Fruit fly (Drosophila melanogaster) whole organism, embryonic: Measurements from ENCODE around the gene TFAM.

ENCODE experiments used
- Ada2b ChIP-seq: fragments of 200-800 bp; sonication (Bioruptor generic); IDR thresholded peaks from 2 replicates; pipeline ENCODE4 v1.3.6; 2022; ENCODE audit warnings: missing biosample characterization, missing genetic modification characterization
- CG10462 ChIP-seq: fragments of 200-800 bp; sonication (Bioruptor generic); optimal IDR thresholded peaks from 2 replicates; lab custom pipeline; 2016; ENCODE audit warnings: missing biosample characterization, missing genetic modification characterization
- CG10959 ChIP-seq: fragments of 200-800 bp; sonication (Bioruptor generic); IDR thresholded peaks from 2 replicates; pipeline ENCODE4 v1.3.6; 2022; ENCODE audit warnings: missing biosample characterization, missing genetic modification characterization
- CG13624 ChIP-seq: fragments of 200-800 bp; sonication (Bioruptor generic); optimal IDR thresholded peaks from 2 replicates; lab custom pipeline; 2016; ENCODE audit warnings: missing biosample characterization, missing genetic modification characterization
- CG15696 ChIP-seq: fragments of 200-800 bp; sonication (Bioruptor generic); optimal IDR thresholded peaks from 2 replicates; lab custom pipeline; 2019; ENCODE audit warnings: missing biosample characterization, mild to moderate bottlenecking, missing genetic modification characterization, moderate library complexity
- CG1647 ChIP-seq: fragments of 200-800 bp; sonication (Bioruptor generic); optimal IDR thresholded peaks from 3 replicates; lab custom pipeline; 2016; ENCODE audit warnings: missing biosample characterization, missing genetic modification characterization
- CG17359 ChIP-seq: fragments of 200-800 bp; sonication (Bioruptor generic); optimal IDR thresholded peaks from 3 replicates; lab custom pipeline; 2018; ENCODE audit warnings: missing biosample characterization, mild to moderate bottlenecking, missing genetic modification characterization, moderate library complexity
- CG1832 ChIP-seq: fragments of 200-800 bp; sonication (Bioruptor generic); optimal IDR thresholded peaks from 2 replicates; lab custom pipeline; 2017; ENCODE audit warnings: missing biosample characterization, mild to moderate bottlenecking, missing genetic modification characterization, inconsistent platforms
- CG3163 ChIP-seq: fragments of 200-800 bp; sonication (Bioruptor generic); optimal IDR thresholded peaks from 3 replicates; lab custom pipeline; 2016; ENCODE audit warnings: missing biosample characterization, missing genetic modification characterization
- CG4282 ChIP-seq: fragments of 200-800 bp; sonication (Bioruptor generic); optimal IDR thresholded peaks from 2 replicates; lab custom pipeline; 2016; ENCODE audit warnings: missing biosample characterization, missing genetic modification characterization
- CG6272 ChIP-seq: fragments of 200-800 bp; sonication (Bioruptor generic); IDR thresholded peaks from 2 replicates; pipeline ENCODE4 v1.3.6; 2022; ENCODE audit warnings: missing biosample characterization, missing genetic modification characterization
- CG6791 ChIP-seq: fragments of 200-800 bp; sonication (Bioruptor generic); IDR thresholded peaks from 3 replicates; pipeline ENCODE4 v1.3.6; 2022; ENCODE audit warnings: missing biosample characterization, missing genetic modification characterization; ENCODE audit not compliant: partially characterized antibody
- CG7357 ChIP-seq: fragments of 200-800 bp; sonication (Bioruptor generic); IDR thresholded peaks from 3 replicates; pipeline ENCODE4 v1.3.6; 2022; ENCODE audit warnings: missing biosample characterization, missing genetic modification characterization
- CG7839 ChIP-seq: fragments of 200-800 bp; sonication (Bioruptor generic); optimal IDR thresholded peaks from 3 replicates; lab custom pipeline; 2018; ENCODE audit warnings: missing biosample characterization, mild to moderate bottlenecking, missing genetic modification characterization, moderate library complexity
- CG7963 ChIP-seq: fragments of 200-800 bp; sonication (Bioruptor generic); IDR thresholded peaks from 3 replicates; pipeline ENCODE4 v1.3.6; 2022; ENCODE audit warnings: missing biosample characterization, missing genetic modification characterization; ENCODE audit not compliant: partially characterized antibody
- CG8290 ChIP-seq, 3 experiments: fragments of 200-800 bp; sonication (Bioruptor generic); optimal IDR thresholded peaks; 2 replicates each; lab custom pipeline; 2016 to 2019; ENCODE audit warnings: missing biosample characterization in 3 of 3, missing genetic modification characterization in 3 of 3, mild to moderate bottlenecking in 2 of 3, moderate library complexity in 1 of 3
- CG8478 ChIP-seq: fragments of >200 bp; optimal IDR thresholded peaks from 2 replicates; lab custom pipeline; 2018
- CkIIα-i1 ChIP-seq: fragments of 200-800 bp; sonication (Bioruptor generic); IDR thresholded peaks from 2 replicates; pipeline ENCODE4 v1.3.6; 2022; ENCODE audit warnings: missing biosample characterization, missing genetic modification characterization
- D19A ChIP-seq: fragments of 200-800 bp; optimal IDR thresholded peaks from 3 replicates; lab custom pipeline; 2019; ENCODE audit warnings: missing biosample characterization, mild to moderate bottlenecking, missing genetic modification characterization, moderate library complexity
- HLHmδ ChIP-seq: fragments of 200-800 bp; sonication (Bioruptor generic); optimal IDR thresholded peaks from 2 replicates; lab custom pipeline; 2018; ENCODE audit warnings: missing biosample characterization, mild to moderate bottlenecking, missing genetic modification characterization, moderate library complexity
- Hey ChIP-seq: fragments of 200-800 bp; sonication (Bioruptor generic); optimal IDR thresholded peaks from 3 replicates; lab custom pipeline; 2018; ENCODE audit warnings: missing biosample characterization, mild to moderate bottlenecking, missing genetic modification characterization
- Hmx ChIP-seq: fragments of 200-800 bp; sonication (Bioruptor generic); optimal IDR thresholded peaks from 2 replicates; lab custom pipeline; 2016; ENCODE audit warnings: missing biosample characterization, missing genetic modification characterization
- Kr ChIP-seq: fragments of 200-800 bp; sonication (Bioruptor generic); optimal IDR thresholded peaks from 2 replicates; lab custom pipeline; 2017; ENCODE audit warnings: missing biosample characterization, mild to moderate bottlenecking, missing genetic modification characterization
- Lim3 ChIP-seq: fragments of 200-800 bp; sonication (Bioruptor generic); IDR thresholded peaks from 2 replicates; pipeline ENCODE4 v1.3.6; 2022; ENCODE audit warnings: missing biosample characterization, missing genetic modification characterization
- Med ChIP-seq: fragments of 200-800 bp; sonication (Bioruptor generic); peaks from one replicate; lab custom pipeline; 2016; ENCODE audit warnings: missing biosample characterization, missing genetic modification characterization, mild to moderate bottlenecking, inconsistent platforms, moderate library complexity
- NfI ChIP-seq: fragments of 200-800 bp; sonication (Bioruptor generic); optimal IDR thresholded peaks from 3 replicates; lab custom pipeline; 2018; ENCODE audit warnings: missing biosample characterization, mild to moderate bottlenecking, missing genetic modification characterization, moderate library complexity
- Side ChIP-seq: fragments of 200-800 bp; sonication (Bioruptor generic); optimal IDR thresholded peaks from 2 replicates; lab custom pipeline; 2016; ENCODE audit warnings: missing biosample characterization, missing genetic modification characterization
- Sry-β ChIP-seq: fragments of 200-800 bp; sonication (Bioruptor generic); optimal IDR thresholded peaks from 2 replicates; lab custom pipeline; 2018; ENCODE audit warnings: missing biosample characterization, mild to moderate bottlenecking, missing genetic modification characterization, moderate library complexity
- ara ChIP-seq: fragments of 200-800 bp; sonication (Bioruptor generic); IDR thresholded peaks from 2 replicates; pipeline ENCODE4 v1.3.6; 2022; ENCODE audit warnings: missing biosample characterization, missing genetic modification characterization
- ash1 ChIP-seq: fragments of 200-800 bp; sonication (Bioruptor generic); optimal IDR thresholded peaks from 2 replicates; lab custom pipeline; 2018; ENCODE audit warnings: missing biosample characterization, mild to moderate bottlenecking, missing genetic modification characterization
- bigmax ChIP-seq: fragments of 200-800 bp; sonication (Bioruptor generic); optimal IDR thresholded peaks from 2 replicates; lab custom pipeline; 2018; ENCODE audit warnings: missing biosample characterization, mild to moderate bottlenecking, missing genetic modification characterization
- bowl ChIP-seq: fragments of 200-800 bp; sonication (Bioruptor generic); IDR thresholded peaks from 2 replicates; pipeline ENCODE4 v1.3.6; 2022; ENCODE audit warnings: missing biosample characterization, missing genetic modification characterization
- chinmo ChIP-seq: fragments of 200-800 bp; sonication (Bioruptor generic); IDR thresholded peaks from 4 replicates; pipeline ENCODE4 v1.3.6; 2022; ENCODE audit warnings: missing biosample characterization, missing genetic modification characterization; ENCODE audit not compliant: partially characterized antibody
- ci ChIP-seq: fragments of 200-800 bp; sonication (Bioruptor generic); IDR thresholded peaks from 3 replicates; pipeline ENCODE4 v1.3.6; 2022; ENCODE audit warnings: missing biosample characterization, missing genetic modification characterization
- fd102C ChIP-seq: fragments of 200-800 bp; sonication (Bioruptor generic); optimal IDR thresholded peaks from 2 replicates; lab custom pipeline; 2018; ENCODE audit warnings: missing biosample characterization, mild to moderate bottlenecking, missing genetic modification characterization, moderate library complexity
- fu2 ChIP-seq: fragments of 200-800 bp; sonication (Bioruptor generic); optimal IDR thresholded peaks from 2 replicates; lab custom pipeline; 2016; ENCODE audit warnings: missing biosample characterization, missing genetic modification characterization
- gfzf ChIP-seq: fragments of 200-800 bp; sonication (Bioruptor generic); optimal IDR thresholded peaks from 2 replicates; lab custom pipeline; 2016; ENCODE audit warnings: missing biosample characterization, mild to moderate bottlenecking, missing genetic modification characterization, moderate library complexity
- grn ChIP-seq: fragments of 200-800 bp; sonication (Bioruptor generic); optimal IDR thresholded peaks from 3 replicates; lab custom pipeline; 2017; ENCODE audit warnings: missing biosample characterization, missing genetic modification characterization
- h ChIP-seq: fragments of >200 bp; optimal IDR thresholded peaks from 2 replicates; lab custom pipeline; 2017
- hb ChIP-seq: fragments of 200-800 bp; sonication (Bioruptor generic); IDR thresholded peaks from 3 replicates; pipeline ENCODE4 v1.3.6; 2022; ENCODE audit warnings: missing biosample characterization, missing genetic modification characterization; ENCODE audit not compliant: partially characterized antibody
- kay ChIP-seq: fragments of 200-800 bp; sonication (Bioruptor generic); optimal IDR thresholded peaks from 2 replicates; lab custom pipeline; 2016; ENCODE audit warnings: missing biosample characterization, missing genetic modification characterization
- luna ChIP-seq: fragments of 200-800 bp; sonication (Bioruptor generic); optimal IDR thresholded peaks from 2 replicates; lab custom pipeline; 2016; ENCODE audit warnings: missing biosample characterization, missing genetic modification characterization
- nmo ChIP-seq: fragments of 200-800 bp; sonication (Bioruptor generic); optimal IDR thresholded peaks from 2 replicates; lab custom pipeline; 2018; ENCODE audit warnings: missing biosample characterization, mild to moderate bottlenecking, missing genetic modification characterization, moderate library complexity
- sisA ChIP-seq: fragments of 200-800 bp; sonication (Bioruptor generic); IDR thresholded peaks from 2 replicates; pipeline ENCODE4 v1.3.6; 2022; ENCODE audit warnings: missing biosample characterization, missing genetic modification characterization
- slbo ChIP-seq: fragments of 200-800 bp; sonication (Bioruptor generic); IDR thresholded peaks from 2 replicates; pipeline ENCODE4 v1.3.6; 2022; ENCODE audit warnings: missing biosample characterization, missing genetic modification characterization
- usp ChIP-seq: fragments of >200 bp; optimal IDR thresholded peaks from 2 replicates; lab custom pipeline; 2017; ENCODE audit warnings: missing biosample characterization, missing genetic modification characterization
- yki ChIP-seq: fragments of >200 bp; optimal IDR thresholded peaks from 3 replicates; lab custom pipeline; 2018
- zen2 ChIP-seq: fragments of 200-800 bp; sonication (Bioruptor generic); IDR thresholded peaks from 3 replicates; pipeline ENCODE4 v1.3.6; 2022; ENCODE audit warnings: missing biosample characterization, missing genetic modification characterization; ENCODE audit not compliant: partially characterized antibody
- zfh1 ChIP-seq: fragments of 200-800 bp; sonication (Bioruptor generic); IDR thresholded peaks from 3 replicates; pipeline ENCODE4 v1.3.6; 2022; ENCODE audit warnings: missing biosample characterization, missing genetic modification characterization

TFAM gene

dm6 chr3R:20594194-20595144, 17.7 kb upstream of the TFAM start (continued):
- TF ChIP-seq luna = no peak
- TF ChIP-seq CG8290 (GFP tag; optimal IDR thresholded peaks at IDR 0.05; lab: Kevin White, UChicago) = peak; percentile 65
- peak; percentile 11 to 25 for TF ChIP-seq CG8290 (tag; optimal IDR thresholded peaks at IDR 0.05; lab: Kevin White, UChicago)
- no peak for TF ChIP-seq ash1 (GFP tag; lab: Kevin White, UChicago)
- TF ChIP-seq CG4282 (GFP tag; lab: Kevin White, UChicago) = no peak
- TF ChIP-seq ci (GFP tag; lab: Robert Waterston, UW) = peak; percentile 83
- TF ChIP-seq CG6791 (GFP tag; lab: Robert Waterston, UW) = no peak
- peak; percentile 29 for TF ChIP-seq fd102C
- TF ChIP-seq Med (GFP tag; lab: Kevin White, UChicago) = peak; percentile 63
- TF ChIP-seq Lim3 (GFP tag; lab: Robert Waterston, UW) = no peak
- no peak for TF ChIP-seq CG8478
- peak; percentile 64; the same call in 1 of the 2 replicates for TF ChIP-seq CG10959 (GFP tag; lab: Robert Waterston, UW)
- peak; percentile 96 for TF ChIP-seq CG15696 (tag; lab: Kevin White, UChicago)
- peak; percentile 20 for TF ChIP-seq yki (lab: Kevin White, UChicago)
- TF ChIP-seq sisA (GFP tag; lab: Robert Waterston, UW) = peak; percentile 75
- TF ChIP-seq Kr (GFP tag; lab: Kevin White, UChicago) = peak; percentile 93
- peak; percentile 98 for TF ChIP-seq nmo (GFP tag; lab: Kevin White, UChicago)
- peak; percentile 78 for TF ChIP-seq HLHmδ (GFP tag; lab: Kevin White, UChicago)
- TF ChIP-seq CG1832 (GFP tag; lab: Kevin White, UChicago) = peak; percentile 59
- peak; percentile 93 for TF ChIP-seq D19A (tag; lab: Kevin White, UChicago)
- TF ChIP-seq gfzf (GFP tag; lab: Kevin White, UChicago) = no peak
- peak; percentile 81 for TF ChIP-seq CG7357 (GFP tag; lab: Robert Waterston, UW)
- no peak for TF ChIP-seq chinmo
- peak; percentile 80 for TF ChIP-seq zfh1
- TF ChIP-seq CG13624 = no peak
- peak; percentile 95 for TF ChIP-seq CG17359 (tag; lab: Kevin White, UChicago)
- TF ChIP-seq NfI (GFP tag; lab: Kevin White, UChicago) = peak; percentile 59
- no peak for TF ChIP-seq zen2 (GFP tag; lab: Robert Waterston, UW)
- TF ChIP-seq h (lab: Kevin White, UChicago) = no peak
- TF ChIP-seq CkIIα-i1 = no peak
- TF ChIP-seq hb = no peak
- peak; percentile 67 for TF ChIP-seq Ada2b
- TF ChIP-seq kay (GFP tag; lab: Kevin White, UChicago) = peak; percentile 43
- TF ChIP-seq Hey (tag; lab: Kevin White, UChicago) = no peak
- peak; percentile 63 for TF ChIP-seq CG6272 (GFP tag; lab: Robert Waterston, UW)
- TF ChIP-seq bowl (GFP tag; lab: Robert Waterston, UW) = peak; percentile 28; the same call in 1 of the 2 replicates
- peak; percentile 25 for TF ChIP-seq CG1647 (GFP tag; lab: Kevin White, UChicago)
- peak; percentile 27 for TF ChIP-seq Side (GFP tag; lab: Kevin White, UChicago)
- no peak for TF ChIP-seq bigmax (GFP tag; lab: Kevin White, UChicago)
- TF ChIP-seq Sry-β (GFP tag; lab: Kevin White, UChicago) = peak; percentile 29
- TF ChIP-seq ara (GFP tag; lab: Robert Waterston, UW) = peak; percentile 55
- no peak for TF ChIP-seq grn (GFP tag; lab: Kevin White, UChicago)
- no peak for TF ChIP-seq CG7963 (GFP tag; lab: Robert Waterston, UW)
- peak; percentile 96 for TF ChIP-seq CG7839 (tag; lab: Kevin White, UChicago)
- TF ChIP-seq CG3163 (GFP tag; lab: Kevin White, UChicago) = no peak
- TF ChIP-seq usp = no peak
- TF ChIP-seq fu2 (GFP tag; lab: Kevin White, UChicago) = no peak
- TF ChIP-seq CG10462 (GFP tag; lab: Kevin White, UChicago) = peak; percentile 76
- no peak for TF ChIP-seq Hmx (GFP tag; lab: Kevin White, UChicago)
- peak; percentile 76 for TF ChIP-seq slbo (GFP tag; lab: Robert Waterston, UW)
